Worm (Caenorhabditis elegans) whole organism, L1 larva: ENCODE data around the gene amx-1.

Source experiments
- ama-1 ChIP-seq: fragments of 150-350 bp; optimal IDR thresholded peaks from 2 replicates; lab custom pipeline; 2014
- fos-1 ChIP-seq: fragments of 150-350 bp; optimal IDR thresholded peaks from 2 replicates; lab custom pipeline; 2014; ENCODE audit warnings: missing biosample characterization, missing genetic modification characterization
- lin-39 ChIP-seq: fragments of 150-350 bp; optimal IDR thresholded peaks from 2 replicates; lab custom pipeline; 2014; ENCODE audit warnings: missing biosample characterization, missing genetic modification reagents, missing genetic modification characterization
- mdl-1 ChIP-seq, 2 experiments: fragments of 150-350 bp; optimal IDR thresholded peaks; 2 replicates each; lab custom pipeline; 2014 to 2017; ENCODE audit warnings: missing biosample characterization in 2 of 2, missing genetic modification characterization in 2 of 2, inconsistent platforms in 1 of 2
- mep-1 ChIP-seq: fragments of 150-350 bp; optimal IDR thresholded peaks from 2 replicates; lab custom pipeline; 2014; ENCODE audit warnings: missing biosample characterization, missing genetic modification characterization
- nhr-20 ChIP-seq: sonication (generic microtip); optimal IDR thresholded peaks from 2 replicates; lab custom pipeline; 2016; ENCODE audit warnings: mild to moderate bottlenecking, missing genetic modification characterization, missing compliant biosample characterization
- nhr-76 ChIP-seq: sonication (generic microtip); optimal IDR thresholded peaks from 2 replicates; lab custom pipeline; 2017; ENCODE audit warnings: missing biosample characterization, missing genetic modification characterization
- nhr-77 ChIP-seq: fragments of 150-350 bp; optimal IDR thresholded peaks from 2 replicates; lab custom pipeline; 2014; ENCODE audit warnings: missing biosample characterization, missing genetic modification characterization
- snpc-4 ChIP-seq: fragments of 150-350 bp; optimal IDR thresholded peaks from 2 replicates; lab custom pipeline; 2014; ENCODE audit warnings: missing biosample characterization, missing genetic modification characterization
- tbx-2 ChIP-seq: sonication (generic microtip); optimal IDR thresholded peaks from 2 replicates; lab custom pipeline; 2016; ENCODE audit warnings: missing genetic modification characterization, missing compliant biosample characterization
- unc-62 ChIP-seq: fragments of 150-350 bp; optimal IDR thresholded peaks from 2 replicates; lab custom pipeline; 2014; ENCODE audit warnings: missing biosample characterization, missing genetic modification reagents, missing genetic modification characterization
- ztf-11 ChIP-seq, 2 experiments: sonication (generic microtip); optimal IDR thresholded peaks; 2 replicates each; lab custom pipeline; 2016 to 2017; ENCODE audit warnings: missing genetic modification characterization in 2 of 2, missing biosample characterization in 1 of 2, missing compliant biosample characterization in 1 of 2

DNA sequence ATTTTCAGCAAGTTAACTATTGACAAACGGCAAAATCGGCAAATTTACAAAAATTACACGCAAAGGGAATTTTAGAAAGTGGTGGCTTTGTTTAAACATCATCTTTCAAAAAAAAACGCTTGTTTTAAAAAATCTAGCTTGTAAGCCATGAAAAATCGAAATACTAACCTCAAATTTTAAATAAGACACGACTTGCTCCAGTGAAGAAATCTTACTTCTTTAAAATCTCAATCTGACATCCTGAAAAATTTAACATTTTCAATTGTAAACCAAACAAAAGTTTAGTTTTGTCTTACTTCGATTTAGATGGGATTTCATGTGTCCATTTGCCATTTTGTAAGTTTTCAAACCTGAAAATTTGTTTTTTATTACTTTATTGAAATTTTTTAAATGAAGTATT is 9.6 kb downstream of the amx-1 start:
- no peak for TF ChIP-seq lin-39 (tag; lab: Kevin White, UChicago)
- TF ChIP-seq snpc-4 (tag; lab: Kevin White, UChicago), result no peak
- no peak for TF ChIP-seq unc-62 (GFP tag; lab: Kevin White, UChicago)
- TF ChIP-seq nhr-76 (tag; lab: Kevin White, UChicago), result no peak
- TF ChIP-seq tbx-2 (tag; lab: Kevin White, UChicago), result no peak
- TF ChIP-seq ama-1 (lab: Kevin White, UChicago), result no peak
- TF ChIP-seq nhr-77 (tag; lab: Kevin White, UChicago), result no peak
- TF ChIP-seq nhr-20 (tag; lab: Kevin White, UChicago), result no peak
- no peak for TF ChIP-seq mdl-1 (tag; optimal IDR thresholded peaks at IDR 0.05; lab: Kevin White, UChicago)
- TF ChIP-seq mep-1, result no peak
- TF ChIP-seq fos-1, result no peak
- TF ChIP-seq ztf-11 (tag; optimal IDR thresholded peaks at IDR 0.05; lab: Kevin White, UChicago), result no peak
